Fruit fly (Drosophila melanogaster) whole organism, embryonic: ENCODE measurements around the gene Spn75F.
A peak's percentile ranks its signal among the peaks of the same experiment; 100 is the strongest.

ENCODE experiments used
- Ada2b ChIP-seq: fragments of 200-800 bp; sonication (Bioruptor generic); IDR thresholded peaks from 2 replicates; pipeline ENCODE4 v1.3.6; 2022; ENCODE audit warnings: missing biosample characterization, missing genetic modification characterization
- Atf-2 ChIP-seq: fragments of 200-800 bp; sonication (Bioruptor generic); optimal IDR thresholded peaks from 2 replicates; lab custom pipeline; 2016; ENCODE audit warnings: missing biosample characterization, missing genetic modification characterization
- Atf3 ChIP-seq: fragments of 200-800 bp; sonication (Bioruptor generic); optimal IDR thresholded peaks from 3 replicates; lab custom pipeline; 2016; ENCODE audit warnings: missing biosample characterization, missing genetic modification characterization
- CG10321 ChIP-seq: fragments of 200-800 bp; sonication (Bioruptor generic); IDR thresholded peaks from 2 replicates; pipeline ENCODE4 v1.3.6; 2022; ENCODE audit warnings: missing biosample characterization, missing genetic modification characterization
- CG10366 ChIP-seq: fragments of 200-800 bp; sonication (Bioruptor generic); IDR thresholded peaks from 2 replicates; pipeline ENCODE4 v1.3.6; 2022; ENCODE audit warnings: missing biosample characterization, missing genetic modification characterization
- CG11695 ChIP-seq: fragments of 200-800 bp; sonication (Bioruptor generic); IDR thresholded peaks from 3 replicates; pipeline ENCODE4 v1.3.6; 2022; ENCODE audit warnings: missing biosample characterization, missing genetic modification characterization
- CG12769 ChIP-seq: fragments of 200-800 bp; sonication (Bioruptor generic); optimal IDR thresholded peaks from 2 replicates; lab custom pipeline; 2019; ENCODE audit warnings: missing biosample characterization, mild to moderate bottlenecking, missing genetic modification characterization, moderate library complexity
- CG17186 ChIP-seq: fragments of 200-800 bp; sonication (Bioruptor generic); optimal IDR thresholded peaks from 3 replicates; lab custom pipeline; 2017; ENCODE audit warnings: missing biosample characterization, missing genetic modification reagents, missing genetic modification characterization
- CG17385 ChIP-seq: fragments of 200-800 bp; sonication (Bioruptor generic); optimal IDR thresholded peaks from 3 replicates; lab custom pipeline; 2018; ENCODE audit warnings: missing biosample characterization, mild to moderate bottlenecking, missing genetic modification characterization
- CG17802 ChIP-seq: fragments of 200-800 bp; sonication (Bioruptor generic); optimal IDR thresholded peaks from 2 replicates; lab custom pipeline; 2018; ENCODE audit warnings: missing biosample characterization, mild to moderate bottlenecking, missing genetic modification characterization, moderate library complexity
- CG1792 ChIP-seq: fragments of 200-800 bp; sonication (Bioruptor generic); optimal IDR thresholded peaks from 2 replicates; lab custom pipeline; 2016; ENCODE audit warnings: missing biosample characterization, missing genetic modification characterization
- CG1832 ChIP-seq: fragments of 200-800 bp; sonication (Bioruptor generic); optimal IDR thresholded peaks from 2 replicates; lab custom pipeline; 2017; ENCODE audit warnings: missing biosample characterization, mild to moderate bottlenecking, missing genetic modification characterization, inconsistent platforms
- CG2875 ChIP-seq: fragments of 200-800 bp; sonication (Bioruptor generic); optimal IDR thresholded peaks from 2 replicates; lab custom pipeline; 2017; ENCODE audit warnings: missing biosample characterization, mild to moderate bottlenecking, missing genetic modification characterization, missing genetic modification reagents
- CG30431 ChIP-seq: fragments of 200-800 bp; sonication (Bioruptor generic); optimal IDR thresholded peaks from 2 replicates; lab custom pipeline; 2017; ENCODE audit warnings: missing biosample characterization, missing genetic modification characterization
- CG33213 ChIP-seq: fragments of 200-800 bp; sonication (Bioruptor generic); optimal IDR thresholded peaks from 3 replicates; lab custom pipeline; 2016; ENCODE audit warnings: missing biosample characterization, missing genetic modification characterization
- CG34422 ChIP-seq: fragments of 200-800 bp; sonication (Bioruptor generic); IDR thresholded peaks from 3 replicates; pipeline ENCODE4 v1.3.6; 2022; ENCODE audit warnings: missing biosample characterization, missing genetic modification characterization
- CG4854 ChIP-seq: fragments of 200-800 bp; sonication (Bioruptor generic); optimal IDR thresholded peaks from 2 replicates; lab custom pipeline; 2016; ENCODE audit warnings: missing biosample characterization, missing genetic modification characterization, inconsistent platforms
- CG6813 ChIP-seq: fragments of 200-800 bp; sonication (Bioruptor generic); optimal IDR thresholded peaks from 2 replicates; lab custom pipeline; 2017; ENCODE audit warnings: missing biosample characterization, missing genetic modification characterization, mild to moderate bottlenecking, moderate library complexity, missing genetic modification reagents
- CG6854 ChIP-seq: fragments of 200-800 bp; sonication (Bioruptor generic); optimal IDR thresholded peaks from 3 replicates; lab custom pipeline; 2017; ENCODE audit warnings: missing biosample characterization, mild to moderate bottlenecking, missing genetic modification characterization
- CG7357 ChIP-seq: fragments of 200-800 bp; sonication (Bioruptor generic); IDR thresholded peaks from 3 replicates; pipeline ENCODE4 v1.3.6; 2022; ENCODE audit warnings: missing biosample characterization, missing genetic modification characterization
- CG7987 ChIP-seq: fragments of 200-800 bp; sonication (Bioruptor generic); optimal IDR thresholded peaks from 2 replicates; lab custom pipeline; 2018; ENCODE audit warnings: missing biosample characterization, mild to moderate bottlenecking, missing genetic modification characterization, moderate library complexity
- CG9727 ChIP-seq: fragments of 200-800 bp; sonication (Bioruptor generic); optimal IDR thresholded peaks from 3 replicates; lab custom pipeline; 2017; ENCODE audit warnings: missing biosample characterization, mild to moderate bottlenecking, missing genetic modification characterization
- CG9797 ChIP-seq: fragments of 200-800 bp; sonication (Bioruptor generic); optimal IDR thresholded peaks from 3 replicates; lab custom pipeline; 2018; ENCODE audit warnings: missing biosample characterization, mild to moderate bottlenecking, missing genetic modification characterization
- CkIIα-i1 ChIP-seq: fragments of 200-800 bp; sonication (Bioruptor generic); IDR thresholded peaks from 2 replicates; pipeline ENCODE4 v1.3.6; 2022; ENCODE audit warnings: missing biosample characterization, missing genetic modification characterization
- Dad ChIP-seq: fragments of 200-800 bp; sonication (Bioruptor generic); optimal IDR thresholded peaks from 3 replicates; lab custom pipeline; 2016; ENCODE audit warnings: missing biosample characterization, missing genetic modification characterization
- H2.0 ChIP-seq: fragments of 200-800 bp; sonication (Bioruptor generic); IDR thresholded peaks from 2 replicates; pipeline ENCODE4 v1.3.6; 2022; ENCODE audit warnings: missing biosample characterization, missing genetic modification characterization
- HHEX ChIP-seq: fragments of 200-800 bp; sonication (Bioruptor generic); optimal IDR thresholded peaks from 3 replicates; lab custom pipeline; 2017; ENCODE audit warnings: missing biosample characterization, mild to moderate bottlenecking, missing genetic modification characterization, missing genetic modification reagents
- Hr51 ChIP-seq, 2 experiments: fragments of 200-800 bp; sonication (Bioruptor generic); optimal IDR thresholded peaks; 2 replicates in 1 of 2; 3 replicates in 1 of 2; lab custom pipeline; 2016 to 2018; ENCODE audit warnings: missing biosample characterization in 2 of 2, missing genetic modification characterization in 2 of 2, mild to moderate bottlenecking in 1 of 2, moderate library complexity in 1 of 2
- Hsf ChIP-seq: fragments of 200-800 bp; sonication (Bioruptor generic); optimal IDR thresholded peaks from 3 replicates; lab custom pipeline; 2016; ENCODE audit warnings: missing biosample characterization, missing genetic modification characterization
- MBD-R2 ChIP-seq: fragments of 200-800 bp; sonication (Bioruptor generic); IDR thresholded peaks from 2 replicates; pipeline ENCODE4 v1.3.6; 2022; ENCODE audit warnings: missing biosample characterization, missing genetic modification characterization
- Nf-YC ChIP-seq: fragments of 200-800 bp; optimal IDR thresholded peaks from 3 replicates; lab custom pipeline; 2019; ENCODE audit warnings: missing biosample characterization, mild to moderate bottlenecking, missing genetic modification characterization, moderate library complexity
- Sry-β ChIP-seq: fragments of 200-800 bp; sonication (Bioruptor generic); optimal IDR thresholded peaks from 2 replicates; lab custom pipeline; 2018; ENCODE audit warnings: missing biosample characterization, mild to moderate bottlenecking, missing genetic modification characterization, moderate library complexity
- Xbp1 ChIP-seq: fragments of 200-800 bp; sonication (Bioruptor generic); optimal IDR thresholded peaks from 3 replicates; lab custom pipeline; 2016; ENCODE audit warnings: missing biosample characterization, mild to moderate bottlenecking, missing genetic modification characterization
- btn ChIP-seq: fragments of 200-800 bp; sonication (Bioruptor generic); optimal IDR thresholded peaks from 2 replicates; lab custom pipeline; 2016; ENCODE audit warnings: missing biosample characterization, missing genetic modification characterization
- caup ChIP-seq: fragments of 200-800 bp; sonication (Bioruptor generic); optimal IDR thresholded peaks from 3 replicates; lab custom pipeline; 2017; ENCODE audit warnings: missing biosample characterization, mild to moderate bottlenecking, missing genetic modification characterization, moderate library complexity; ENCODE audit not compliant: severe bottlenecking
- chinmo ChIP-seq: fragments of 200-800 bp; sonication (Bioruptor generic); IDR thresholded peaks from 4 replicates; pipeline ENCODE4 v1.3.6; 2022; ENCODE audit warnings: missing biosample characterization, missing genetic modification characterization; ENCODE audit not compliant: partially characterized antibody
- exex ChIP-seq: fragments of 200-800 bp; sonication (Bioruptor generic); optimal IDR thresholded peaks from 4 replicates; lab custom pipeline; 2018; ENCODE audit warnings: missing biosample characterization, mild to moderate bottlenecking, missing genetic modification characterization, moderate library complexity
- gsb ChIP-seq: fragments of 200-800 bp; sonication (Bioruptor generic); IDR thresholded peaks from 2 replicates; pipeline ENCODE4 v1.3.6; 2022; ENCODE audit warnings: missing biosample characterization, missing genetic modification characterization
- hbn ChIP-seq: fragments of 200-800 bp; sonication (Bioruptor generic); IDR thresholded peaks from 2 replicates; pipeline ENCODE4 v1.3.6; 2022; ENCODE audit warnings: missing biosample characterization, missing genetic modification characterization; ENCODE audit not compliant: partially characterized antibody
- jing ChIP-seq: fragments of 200-800 bp; sonication (Bioruptor generic); optimal IDR thresholded peaks from 2 replicates; lab custom pipeline; 2018; ENCODE audit warnings: missing biosample characterization, mild to moderate bottlenecking, missing genetic modification characterization
- ken ChIP-seq: fragments of 200-800 bp; sonication (Bioruptor generic); IDR thresholded peaks from 3 replicates; pipeline ENCODE4 v1.3.6; 2022; ENCODE audit warnings: missing biosample characterization, missing genetic modification characterization
- mirr ChIP-seq: fragments of 200-800 bp; sonication (Bioruptor generic); optimal IDR thresholded peaks from 3 replicates; lab custom pipeline; 2018; ENCODE audit warnings: missing biosample characterization, mild to moderate bottlenecking, missing genetic modification characterization
- mld ChIP-seq: fragments of 200-800 bp; sonication (Bioruptor generic); IDR thresholded peaks from 3 replicates; pipeline ENCODE4 v1.3.6; 2022; ENCODE audit warnings: missing biosample characterization, missing genetic modification characterization; ENCODE audit not compliant: partially characterized antibody
- otp ChIP-seq: fragments of 200-800 bp; sonication (Bioruptor generic); IDR thresholded peaks from 3 replicates; pipeline ENCODE4, ENCODE4 v1.3.6; 2022; ENCODE audit warnings: missing biosample characterization, missing genetic modification characterization
- repo ChIP-seq: fragments of 200-800 bp; sonication (Bioruptor generic); optimal IDR thresholded peaks from 2 replicates; lab custom pipeline; 2016; ENCODE audit warnings: missing biosample characterization, missing genetic modification characterization
- scrt ChIP-seq: fragments of 200-800 bp; sonication (Bioruptor generic); optimal IDR thresholded peaks from 2 replicates; lab custom pipeline; 2018; ENCODE audit warnings: missing biosample characterization, mild to moderate bottlenecking, missing genetic modification characterization, moderate library complexity
- sob ChIP-seq: fragments of 200-800 bp; sonication (Bioruptor generic); IDR thresholded peaks from 2 replicates; pipeline ENCODE4 v1.3.6; 2022; ENCODE audit warnings: missing biosample characterization, missing genetic modification characterization
- tll ChIP-seq, 2 experiments: fragments of 200-800 bp in 1 of 2; fragments of >200 bp in 1 of 2; sonication (Bioruptor generic) in 1 of 2; optimal IDR thresholded peaks; 2 replicates each; lab custom pipeline; 2017 to 2019; ENCODE audit warnings: missing biosample characterization in 2 of 2, missing genetic modification characterization in 2 of 2, mild to moderate bottlenecking in 1 of 2, moderate library complexity in 1 of 2
- twi ChIP-seq: fragments of 200-800 bp; optimal IDR thresholded peaks from 2 replicates; lab custom pipeline; 2019; ENCODE audit warnings: missing biosample characterization, mild to moderate bottlenecking, missing genetic modification characterization, moderate library complexity
- zen2 ChIP-seq: fragments of 200-800 bp; sonication (Bioruptor generic); IDR thresholded peaks from 3 replicates; pipeline ENCODE4 v1.3.6; 2022; ENCODE audit warnings: missing biosample characterization, missing genetic modification characterization; ENCODE audit not compliant: partially characterized antibody

Gene Spn75F

DNA sequence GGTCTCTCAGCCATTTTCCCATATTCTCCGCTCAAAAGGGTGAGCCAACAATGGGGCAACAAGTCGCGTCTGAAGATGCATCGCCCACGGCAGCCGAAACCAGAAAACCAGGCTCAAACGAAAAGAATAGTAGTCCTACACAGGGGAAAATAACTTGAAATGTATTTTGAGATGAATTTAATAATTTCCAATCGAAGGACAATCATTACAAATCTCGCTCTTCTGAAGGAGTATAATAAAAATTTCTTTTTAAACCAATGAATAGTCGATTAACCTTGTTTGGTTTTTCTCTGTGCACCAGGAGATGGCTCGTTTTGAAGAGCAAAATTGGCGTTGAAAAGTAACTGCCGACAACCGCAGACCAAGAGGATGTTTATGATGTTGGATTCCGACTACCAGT lies 30.4 kb upstream of the Spn75F start (continued):
- TF ChIP-seq CG30431 (GFP tag; lab: Kevin White, UChicago) (no peak), CG11695 (no peak), twi (tag; lab: Kevin White, UChicago) (no peak), scrt (GFP tag; lab: Kevin White, UChicago) (no peak), CG17186 (GFP tag; lab: Kevin White, UChicago) (no peak), CG1832 (no peak), caup (no peak), CkIIα-i1 (GFP tag; lab: Robert Waterston, UW) (no peak), CG9797 (GFP tag; lab: Kevin White, UChicago) (no peak), CG12769 (tag; lab: Kevin White, UChicago) (no peak), mirr (no peak), CG7987 (GFP tag; lab: Kevin White, UChicago) (no peak), repo (GFP tag; lab: Kevin White, UChicago) (no peak), CG6854 (GFP tag; lab: Kevin White, UChicago) (no peak), CG2875 (GFP tag; lab: Kevin White, UChicago) (peak; percentile 6), Xbp1 (GFP tag; lab: Kevin White, UChicago) (peak; percentile 45), Atf3 (GFP tag; lab: Kevin White, UChicago) (no peak), Hsf (peak; percentile 38), CG33213 (GFP tag; lab: Kevin White, UChicago) (no peak), zen2 (GFP tag; lab: Robert Waterston, UW) (no peak), CG9727 (GFP tag; lab: Kevin White, UChicago) (peak; percentile 65), CG10321 (GFP tag; lab: Robert Waterston, UW) (no peak), ken (GFP tag; lab: Robert Waterston, UW) (0 out of 3 replicates have a peak, but pooled peaks have one; percentile 10), Hr51 (GFP tag; optimal IDR thresholded peaks at IDR 0.05; lab: Kevin White, UChicago) (peak in 1 of 2 experiments; percentile 16), CG17802 (tag; lab: Kevin White, UChicago) (no peak), CG34422 (no peak), gsb (GFP tag; lab: Robert Waterston, UW) (no peak), Atf-2 (peak; percentile 29), CG10366 (GFP tag; lab: Robert Waterston, UW) (peak; percentile 46), btn (GFP tag; lab: Kevin White, UChicago) (no peak), Nf-YC (tag; lab: Kevin White, UChicago) (no peak), CG4854 (GFP tag; lab: Kevin White, UChicago) (no peak), CG6813 (GFP tag; lab: Kevin White, UChicago) (no peak), otp (GFP tag; lab: Robert Waterston, UW) (0 out of 3 replicates have a peak, but pooled peaks have one; percentile 39), CG7357 (GFP tag; lab: Robert Waterston, UW) (no peak), hbn (no peak), Dad (GFP tag; lab: Kevin White, UChicago) (no peak), H2.0 (peak; percentile 31; the same call in 1 of the 2 replicates), exex (tag; lab: Kevin White, UChicago) (no peak), Sry-β (no peak), tll (GFP tag; optimal IDR thresholded peaks at IDR 0.05; lab: Kevin White, UChicago) (no peak), CG1792 (GFP tag; lab: Kevin White, UChicago) (no peak), mld (no peak), Ada2b (peak; percentile 25; the same call in 1 of the 2 replicates), MBD-R2 (no peak), chinmo (GFP tag; lab: Robert Waterston, UW) (no peak), HHEX (peak; percentile 31), CG17385 (GFP tag; lab: Kevin White, UChicago) (peak; percentile 8), sob (no peak), jing (GFP tag; lab: Kevin White, UChicago) (no peak)
